In the genomic region with DNA sequence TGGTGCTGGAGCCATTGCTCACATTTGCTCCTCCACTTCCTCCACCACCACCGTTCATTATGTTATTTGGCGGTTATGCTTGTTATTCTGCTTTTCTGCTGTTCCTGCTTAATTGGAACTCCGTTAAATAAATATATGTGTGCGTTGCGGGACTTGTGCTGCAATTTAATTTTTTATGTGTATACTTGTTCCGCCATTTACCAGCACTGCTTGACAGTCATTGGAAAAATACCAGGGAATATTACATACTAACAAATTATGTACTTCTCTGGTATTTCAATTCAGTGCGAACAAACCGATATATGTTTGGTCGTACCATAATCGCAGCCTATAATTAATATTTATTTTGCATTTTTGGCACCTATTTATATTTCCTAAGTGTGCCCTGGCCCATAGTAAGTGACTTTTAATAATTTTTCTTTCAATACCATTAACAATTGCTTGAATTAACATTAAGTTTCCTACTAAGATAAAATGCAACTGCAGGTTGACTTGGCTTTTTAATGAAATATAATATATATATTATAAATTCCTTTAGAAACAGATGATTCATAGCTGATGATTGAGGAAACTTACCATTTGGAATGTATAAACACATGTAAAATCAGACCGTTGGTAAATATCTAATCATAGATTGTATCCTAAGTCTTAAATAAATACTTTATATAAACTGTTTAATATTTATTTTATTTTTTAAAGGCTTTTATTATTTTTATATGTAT, we compare ENCODE assay signal across 2 fruit fly cellular contexts.
A peak's percentile ranks its signal among the peaks of the same experiment; 100 is the strongest.
TF ChIP-seq lines count a peak whose summit lies in the region.

TSS of gene krz (minus strand) at position 212 of the 722 bp plus-strand sequence.
TSS of gene mod (plus strand) at position 279 of the 722 bp plus-strand sequence.

TF ChIP-seq in whole organism, embryonic, 481 proteins besides CTCF, POLR2A, EP300 and RAD21 (continued from another document and continues in another):
- peak; percentile 59 for TF ChIP-seq Atf6 (GFP tag; IDR thresholded peaks at IDR 0.05; lab: Robert Waterston, UW)
- TF ChIP-seq CG7786 (GFP tag; optimal IDR thresholded peaks at IDR 0.05; lab: Kevin White, UChicago), result peak; percentile 39
- peak; percentile 40 for TF ChIP-seq mam (GFP tag; optimal IDR thresholded peaks at IDR 0.05; lab: Kevin White, UChicago)
- no peak for TF ChIP-seq kni (GFP tag; optimal IDR thresholded peaks at IDR 0.05; lab: Kevin White, UChicago)
- TF ChIP-seq Hr51 (GFP tag; optimal IDR thresholded peaks at IDR 0.05; lab: Kevin White, UChicago), result peak in 1 of 2 experiments; percentile 3
- peak; percentile 39 for TF ChIP-seq CG9797 (GFP tag; optimal IDR thresholded peaks at IDR 0.05; lab: Kevin White, UChicago)
- TF ChIP-seq dysf (GFP tag; IDR thresholded peaks at IDR 0.05; lab: Robert Waterston, UW), result no peak
- TF ChIP-seq pfk (GFP tag; optimal IDR thresholded peaks at IDR 0.05; lab: Kevin White, UChicago), result no peak
- TF ChIP-seq CG11723 (GFP tag; optimal IDR thresholded peaks at IDR 0.05; lab: Kevin White, UChicago), result no peak
- TF ChIP-seq insv (GFP tag; optimal IDR thresholded peaks at IDR 0.05; lab: Kevin White, UChicago), result no peak
- no peak for TF ChIP-seq CG4404 (GFP tag; IDR thresholded peaks at IDR 0.05; lab: Robert Waterston, UW)
- TF ChIP-seq Bdp1 (GFP tag; optimal IDR thresholded peaks at IDR 0.05; lab: Kevin White, UChicago), result no peak
- peak; percentile 56 for TF ChIP-seq gfzf (GFP tag; optimal IDR thresholded peaks at IDR 0.05; lab: Kevin White, UChicago)
- TF ChIP-seq Sry-β (GFP tag; optimal IDR thresholded peaks at IDR 0.05; lab: Kevin White, UChicago), result no peak
- TF ChIP-seq MBD-R2 (GFP tag; IDR thresholded peaks at IDR 0.05; lab: Robert Waterston, UW), result peak; percentile 71; the same call in 1 of the 2 replicates
- TF ChIP-seq ssp (GFP tag; IDR thresholded peaks at IDR 0.05; lab: Robert Waterston, UW), result peak; percentile 84
- TF ChIP-seq CG43689 (GFP tag; IDR thresholded peaks at IDR 0.05; lab: Robert Waterston, UW), result no peak
- no peak for TF ChIP-seq CG7556 (GFP tag; optimal IDR thresholded peaks at IDR 0.05; lab: Kevin White, UChicago)
- TF ChIP-seq sc (optimal IDR thresholded peaks at IDR 0.05; lab: Kevin White, UChicago), result no peak
- peak; percentile 2 for TF ChIP-seq sc (GFP tag; optimal IDR thresholded peaks at IDR 0.05; lab: Kevin White, UChicago)
- no peak for TF ChIP-seq CG6254 (GFP tag; optimal IDR thresholded peaks at IDR 0.05; lab: Kevin White, UChicago)
- no peak for TF ChIP-seq CG8765 (GFP tag; IDR thresholded peaks at IDR 0.05; lab: Robert Waterston, UW)
- TF ChIP-seq CG1647 (GFP tag; optimal IDR thresholded peaks at IDR 0.05; lab: Kevin White, UChicago), result no peak
- peak; percentile 40 for TF ChIP-seq dm (GFP tag; optimal IDR thresholded peaks at IDR 0.05; lab: Kevin White, UChicago)
- peak; percentile 33; the same call in 1 of the 2 replicates for TF ChIP-seq sob (GFP tag; IDR thresholded peaks at IDR 0.05; lab: Robert Waterston, UW)
- no peak for TF ChIP-seq CG15601 (tag; optimal IDR thresholded peaks at IDR 0.05; lab: Kevin White, UChicago)
- peak; percentile 20 for TF ChIP-seq CG12155 (GFP tag; optimal IDR thresholded peaks at IDR 0.05; lab: Kevin White, UChicago)
- TF ChIP-seq Dbx (GFP tag; IDR thresholded peaks at IDR 0.05; lab: Robert Waterston, UW), result 0 out of 3 replicates have a peak, but pooled peaks have one; percentile 33
- TF ChIP-seq crol (GFP tag; IDR thresholded peaks at IDR 0.05; lab: Robert Waterston, UW), result no peak
- TF ChIP-seq CG13624 (GFP tag; optimal IDR thresholded peaks at IDR 0.05; lab: Kevin White, UChicago), result peak; percentile 44
- peak; percentile 52 for TF ChIP-seq BEAF-32 (GFP tag; optimal IDR thresholded peaks at IDR 0.05; lab: Kevin White, UChicago)
- TF ChIP-seq Side (GFP tag; optimal IDR thresholded peaks at IDR 0.05; lab: Kevin White, UChicago), result no peak
- peak; percentile 23 for TF ChIP-seq dmrt11E (tag; optimal IDR thresholded peaks at IDR 0.05; lab: Kevin White, UChicago)
- no peak for TF ChIP-seq Hr78 (GFP tag; optimal IDR thresholded peaks at IDR 0.05; lab: Kevin White, UChicago)
- peak; percentile 59 for TF ChIP-seq row (GFP tag; IDR thresholded peaks at IDR 0.05; lab: Robert Waterston, UW)
- TF ChIP-seq Med (GFP tag; lab: Kevin White, UChicago), result peak; percentile 93
- peak; percentile 25 for TF ChIP-seq maf-S (GFP tag; optimal IDR thresholded peaks at IDR 0.05; lab: Kevin White, UChicago)
- no peak for TF ChIP-seq Dip3 (GFP tag; optimal IDR thresholded peaks at IDR 0.05; lab: Kevin White, UChicago)
- TF ChIP-seq HLH54F (GFP tag; optimal IDR thresholded peaks at IDR 0.05; lab: Kevin White, UChicago), result peak; percentile 14
- TF ChIP-seq sug (tag; optimal IDR thresholded peaks at IDR 0.05; lab: Kevin White, UChicago), result no peak
- TF ChIP-seq gcm (GFP tag; optimal IDR thresholded peaks at IDR 0.05; lab: Kevin White, UChicago), result no peak
- TF ChIP-seq CG16779 (GFP tag; IDR thresholded peaks at IDR 0.05; lab: Robert Waterston, UW), result no peak
- TF ChIP-seq Hr3 (GFP tag; optimal IDR thresholded peaks at IDR 0.05; lab: Kevin White, UChicago), result no peak
- TF ChIP-seq Spps (tag; optimal IDR thresholded peaks at IDR 0.05; lab: Kevin White, UChicago), result no peak
- no peak for TF ChIP-seq CG6272 (GFP tag; IDR thresholded peaks at IDR 0.05; lab: Robert Waterston, UW)
- TF ChIP-seq CG7839 (tag; optimal IDR thresholded peaks at IDR 0.05; lab: Kevin White, UChicago), result peak; percentile 44
- TF ChIP-seq CG7357 (GFP tag; IDR thresholded peaks at IDR 0.05; lab: Robert Waterston, UW), result peak; percentile 84
- no peak for TF ChIP-seq CG11695 (GFP tag; IDR thresholded peaks at IDR 0.05; lab: Robert Waterston, UW)
- TF ChIP-seq zen (tag; optimal IDR thresholded peaks at IDR 0.05; lab: Kevin White, UChicago), result no peak
- no peak for TF ChIP-seq MTF-1 (GFP tag; optimal IDR thresholded peaks at IDR 0.05; lab: Kevin White, UChicago; ENCODE audit: borderline replicate concordance)
- peak; percentile 5 for TF ChIP-seq CG8388 (GFP tag; optimal IDR thresholded peaks at IDR 0.05; lab: Kevin White, UChicago)
- TF ChIP-seq CG32532 (GFP tag; IDR thresholded peaks at IDR 0.05; lab: Robert Waterston, UW), result peak; percentile 49; the same call in 1 of the 2 replicates
- TF ChIP-seq pan (optimal IDR thresholded peaks at IDR 0.05; lab: Kevin White, UChicago), result no peak
- TF ChIP-seq pan (GFP tag; optimal IDR thresholded peaks at IDR 0.05 in 1 of 2, IDR thresholded peaks at IDR 0.05 in 1 of 2), result peak in 1 of 2 experiments; percentile 8
- no peak for TF ChIP-seq dan (GFP tag; IDR thresholded peaks at IDR 0.05; lab: Robert Waterston, UW)
- no peak for TF ChIP-seq fd64A (GFP tag; optimal IDR thresholded peaks at IDR 0.05; lab: Kevin White, UChicago)
- TF ChIP-seq CG33557 (GFP tag; optimal IDR thresholded peaks at IDR 0.05; lab: Kevin White, UChicago), result peak; percentile 4
- TF ChIP-seq Myb (GFP tag; optimal IDR thresholded peaks at IDR 0.05; lab: Kevin White, UChicago), result peak; percentile 27
- no peak for TF ChIP-seq CG3163 (GFP tag; optimal IDR thresholded peaks at IDR 0.05; lab: Kevin White, UChicago)
- no peak for TF ChIP-seq CG18764 (GFP tag; optimal IDR thresholded peaks at IDR 0.05; lab: Kevin White, UChicago)
- TF ChIP-seq fd102C (GFP tag; optimal IDR thresholded peaks at IDR 0.05; lab: Kevin White, UChicago), result no peak
- no peak for TF ChIP-seq aop (GFP tag; IDR thresholded peaks at IDR 0.05; lab: Robert Waterston, UW)
- no peak for TF ChIP-seq kay (GFP tag; optimal IDR thresholded peaks at IDR 0.05; lab: Kevin White, UChicago)

TF ChIP-seq in whole organism, wandering third instar larva, 38 proteins besides CTCF, POLR2A, EP300 and RAD21 (continued from another document):
- TF ChIP-seq Hr78 (GFP tag; optimal IDR thresholded peaks at IDR 0.05; lab: Kevin White, UChicago) (peak; percentile 2), usp (GFP tag; optimal IDR thresholded peaks at IDR 0.05; lab: Kevin White, UChicago) (no peak), rgr (GFP tag; optimal IDR thresholded peaks at IDR 0.05; lab: Kevin White, UChicago) (peak; percentile 32), N (GFP tag; optimal IDR thresholded peaks at IDR 0.05; lab: Kevin White, UChicago) (peak; percentile 84), CG32264 (GFP tag; optimal IDR thresholded peaks at IDR 0.05; lab: Kevin White, UChicago) (no peak)
